Fruit fly (Drosophila melanogaster): ENCODE measurements around the gene Mst87F.

Mst87F gene

DNA sequence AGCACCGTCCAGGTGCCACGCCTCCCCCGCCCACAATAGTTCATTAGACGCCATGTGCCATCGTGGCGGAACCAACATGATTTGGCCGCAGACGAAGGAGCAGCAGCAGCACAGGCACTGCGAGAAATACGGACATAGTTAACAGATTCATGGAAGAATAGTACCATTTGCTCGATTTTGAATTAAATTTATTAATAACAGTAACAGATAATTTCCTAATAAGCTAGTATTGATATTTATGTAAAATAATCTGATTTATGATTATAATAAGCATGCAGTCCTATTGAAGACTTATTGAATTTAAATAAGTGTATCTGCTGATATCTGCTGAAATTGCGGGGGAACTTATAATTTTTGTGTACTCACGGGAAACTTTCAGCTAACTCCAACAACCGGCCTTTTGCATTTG lies 30.5 kb downstream of the Mst87F start:
- TF ChIP-seq CG14655 (GFP tag; optimal IDR thresholded peaks at IDR 0.05) (peak; percentile 88), CG4496 (GFP tag; IDR thresholded peaks at IDR 0.05) (peak; percentile 70; the same call in 2 of the 3 replicates), CG32121 (GFP tag; IDR thresholded peaks at IDR 0.05) (peak; percentile 52), CG8301 (tag; optimal IDR thresholded peaks at IDR 0.05) (peak; percentile 85), CG17806 (tag; optimal IDR thresholded peaks at IDR 0.05) (no peak), fd96Ca (GFP tag; IDR thresholded peaks at IDR 0.05) (peak; percentile 67; the same call in 2 of the 3 replicates), CG8159 (tag; optimal IDR thresholded peaks at IDR 0.05) (no peak), Pif1A (GFP tag; optimal IDR thresholded peaks at IDR 0.05) (peak; percentile 41), Ets98B (GFP tag; IDR thresholded peaks at IDR 0.05) (peak; percentile 49; the same call in 1 of the 2 replicates), CG10348 (GFP tag; IDR thresholded peaks at IDR 0.05) (no peak), Pif1B (GFP tag; optimal IDR thresholded peaks at IDR 0.05) (peak; percentile 12), rn (GFP tag; IDR thresholded peaks at IDR 0.05) (0 out of 2 replicates have a peak, but pooled peaks have one; percentile 15)

DNA sequence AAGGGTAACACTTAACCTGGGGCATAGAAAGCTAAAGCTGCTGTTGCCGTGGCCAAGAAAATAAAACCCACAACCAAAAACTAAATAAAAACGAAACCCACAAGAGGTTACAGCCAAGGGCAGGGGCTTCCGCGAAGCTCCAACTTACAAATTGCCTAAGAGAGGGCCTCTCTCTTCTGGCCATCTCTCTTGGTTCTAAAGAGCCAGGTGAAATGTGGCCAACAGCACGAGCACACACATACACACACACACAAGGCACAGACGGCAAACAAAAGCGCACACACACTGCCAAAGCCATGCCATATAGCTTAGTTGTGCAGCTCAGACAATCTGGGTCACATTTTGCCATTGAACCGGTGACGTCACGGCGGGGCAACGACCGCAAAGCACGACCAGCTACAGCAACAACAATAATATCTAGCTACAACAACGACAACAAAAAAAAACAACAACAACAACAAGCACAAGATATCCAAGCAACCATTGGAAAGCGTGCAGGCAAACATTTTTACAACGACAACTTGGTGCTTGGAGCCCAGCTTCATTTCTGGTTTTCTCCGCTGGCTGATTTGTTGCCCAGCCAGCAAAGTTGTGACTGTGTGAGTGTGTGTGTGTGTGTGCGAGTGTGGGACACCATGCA lies 31.1 kb downstream of the Mst87F start:
- TF ChIP-seq Ets98B (GFP tag; IDR thresholded peaks at IDR 0.05): no peak
- TF ChIP-seq CG9948 (tag; optimal IDR thresholded peaks at IDR 0.05): no peak
- TF ChIP-seq EcR (GFP tag; optimal IDR thresholded peaks at IDR 0.05): peak; percentile 97
- TF ChIP-seq CG10348 (GFP tag; IDR thresholded peaks at IDR 0.05): no peak
- TF ChIP-seq gl (tag; optimal IDR thresholded peaks at IDR 0.05): no peak
- TF ChIP-seq CG14655 (GFP tag; optimal IDR thresholded peaks at IDR 0.05): no peak

DNA sequence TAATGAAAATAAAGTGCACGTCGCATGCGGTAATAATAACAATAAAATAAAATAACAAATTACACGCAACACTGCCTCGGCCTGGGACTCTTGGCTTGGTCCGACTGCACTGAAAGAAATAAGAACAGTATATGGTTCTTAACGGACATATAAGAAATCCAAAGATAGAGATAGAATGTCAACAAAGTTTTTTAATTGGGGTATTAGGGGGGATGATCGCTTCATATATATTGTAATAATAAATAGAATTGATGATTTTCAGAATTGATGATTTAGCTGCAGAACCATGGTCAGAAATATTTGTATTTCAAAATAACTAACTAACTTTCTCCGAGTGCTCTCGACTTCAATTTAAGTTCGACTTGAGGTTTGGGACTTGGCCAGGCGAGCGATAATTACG lies 31.7 kb downstream of the Mst87F start:
- TF ChIP-seq Snoo (tag; optimal IDR thresholded peaks at IDR 0.05) (peak; percentile 81), Pif1A (GFP tag; optimal IDR thresholded peaks at IDR 0.05) (peak; percentile 51), Ets98B (GFP tag; IDR thresholded peaks at IDR 0.05) (peak; percentile 75), CG14655 (GFP tag; optimal IDR thresholded peaks at IDR 0.05) (peak; percentile 92), CG15710 (tag; optimal IDR thresholded peaks at IDR 0.05) (no peak), CG32121 (GFP tag; IDR thresholded peaks at IDR 0.05) (peak; percentile 21; the same call in 1 of the 2 replicates), CG10348 (GFP tag; IDR thresholded peaks at IDR 0.05) (no peak), CG9948 (tag; optimal IDR thresholded peaks at IDR 0.05) (no peak), CG8301 (tag; optimal IDR thresholded peaks at IDR 0.05) (peak; percentile 90), CG12605 (GFP tag; IDR thresholded peaks at IDR 0.05) (no peak), CG4496 (GFP tag; IDR thresholded peaks at IDR 0.05) (peak; percentile 59; the same call in 2 of the 3 replicates), CG17806 (tag; optimal IDR thresholded peaks at IDR 0.05) (peak; percentile 0), Pif1B (GFP tag; optimal IDR thresholded peaks at IDR 0.05) (peak; percentile 67), CG34367 (tag; optimal IDR thresholded peaks at IDR 0.05) (no peak), D1 (tag; optimal IDR thresholded peaks at IDR 0.05) (no peak)

DNA sequence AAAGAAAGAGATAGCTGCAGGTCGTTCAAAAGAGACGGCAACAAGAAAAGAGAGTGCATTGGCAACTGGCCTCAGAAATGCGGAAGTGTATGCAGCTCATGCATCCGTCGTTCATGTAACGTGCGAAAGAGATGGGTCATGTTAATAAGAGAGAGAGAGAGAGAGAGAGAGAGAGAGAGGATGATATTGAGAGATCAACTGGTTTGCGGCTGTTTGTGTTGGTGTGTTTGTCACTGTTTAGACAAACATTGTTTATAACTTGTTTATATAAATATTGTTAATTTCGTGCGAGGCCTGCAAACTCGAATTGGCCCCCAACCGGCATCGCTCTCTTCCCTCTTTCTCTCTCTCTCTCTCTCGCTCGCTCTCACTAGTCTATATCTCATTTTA lies 33.1 kb downstream of the Mst87F start:
- TF ChIP-seq fd96Ca (GFP tag; IDR thresholded peaks at IDR 0.05): no peak
- no peak for TF ChIP-seq Snoo (tag; optimal IDR thresholded peaks at IDR 0.05)
- no peak for TF ChIP-seq CG34367 (tag; optimal IDR thresholded peaks at IDR 0.05)
- no peak; the same call in 1 of the 2 replicates for TF ChIP-seq CG12605 (GFP tag; IDR thresholded peaks at IDR 0.05)
- peak; percentile 86 for TF ChIP-seq EcR (GFP tag; optimal IDR thresholded peaks at IDR 0.05)
- TF ChIP-seq CG4496 (GFP tag; IDR thresholded peaks at IDR 0.05): peak; percentile 30; the same call in 1 of the 3 replicates
- no peak for TF ChIP-seq CG17806 (tag; optimal IDR thresholded peaks at IDR 0.05)
- no peak for TF ChIP-seq CG15710 (tag; optimal IDR thresholded peaks at IDR 0.05)
- TF ChIP-seq CG10348 (GFP tag; IDR thresholded peaks at IDR 0.05): no peak
- no peak for TF ChIP-seq D1 (tag; optimal IDR thresholded peaks at IDR 0.05)
- TF ChIP-seq CG8159 (tag; optimal IDR thresholded peaks at IDR 0.05): no peak
- no peak for TF ChIP-seq CG8301 (tag; optimal IDR thresholded peaks at IDR 0.05)
- no peak for TF ChIP-seq CG14655 (GFP tag; optimal IDR thresholded peaks at IDR 0.05)
- TF ChIP-seq CG13204 (GFP tag; optimal IDR thresholded peaks at IDR 0.05): no peak
- TF ChIP-seq gl (tag; optimal IDR thresholded peaks at IDR 0.05): no peak
- peak; percentile 21; the same call in 1 of the 2 replicates for TF ChIP-seq Ets98B (GFP tag; IDR thresholded peaks at IDR 0.05)
- TF ChIP-seq CG9948 (tag; optimal IDR thresholded peaks at IDR 0.05): no peak
- TF ChIP-seq rn (GFP tag; IDR thresholded peaks at IDR 0.05): no peak
- TF ChIP-seq CG32121 (GFP tag; IDR thresholded peaks at IDR 0.05): no peak
- TF ChIP-seq Pif1B (GFP tag; optimal IDR thresholded peaks at IDR 0.05): peak; percentile 11
- TF ChIP-seq Pif1A (GFP tag; optimal IDR thresholded peaks at IDR 0.05): no peak

dm6 chr3R:13793979-13794665 lies 33.7 kb downstream of the Mst87F start:
- TF ChIP-seq CG8301 (tag; optimal IDR thresholded peaks at IDR 0.05) (peak; percentile 42), CG12605 (GFP tag; IDR thresholded peaks at IDR 0.05) (no peak), Snoo (tag; optimal IDR thresholded peaks at IDR 0.05) (peak; percentile 85), Pif1B (GFP tag; optimal IDR thresholded peaks at IDR 0.05) (peak; percentile 50), Ets98B (GFP tag; IDR thresholded peaks at IDR 0.05) (peak; percentile 29; the same call in 1 of the 2 replicates), CG17806 (tag; optimal IDR thresholded peaks at IDR 0.05) (no peak), CG4496 (GFP tag; IDR thresholded peaks at IDR 0.05) (peak; percentile 38; the same call in 1 of the 3 replicates), CG9948 (tag; optimal IDR thresholded peaks at IDR 0.05) (no peak), Pif1A (GFP tag; optimal IDR thresholded peaks at IDR 0.05) (peak; percentile 5), CG14655 (GFP tag; optimal IDR thresholded peaks at IDR 0.05) (peak; percentile 64)
